Worm (Caenorhabditis elegans): ENCODE measurements around the gene pepm-1.

DNA sequence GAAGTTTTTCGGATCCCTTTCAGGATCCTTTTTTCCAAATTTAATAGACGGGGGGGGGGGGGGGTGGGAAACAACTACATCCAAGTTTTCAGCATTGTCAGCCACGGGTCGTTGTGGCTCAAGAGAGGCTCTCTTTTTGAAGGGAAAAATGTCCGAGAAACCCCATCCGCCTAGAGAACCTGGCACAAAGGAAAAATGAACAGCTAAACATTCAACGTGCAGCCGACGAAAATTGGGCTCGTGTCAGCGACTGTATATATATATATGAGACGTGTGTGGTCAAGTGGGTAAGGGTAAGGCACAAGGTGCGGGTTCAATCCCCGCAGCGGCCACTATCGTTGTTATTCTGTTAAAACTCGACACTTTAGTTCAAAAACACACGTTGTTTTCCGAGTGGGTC lies 29.7 kb downstream of the pepm-1 start, which contains the start of gene Y49A3A.4:
- TF ChIP-seq elt-2 (tag; optimal IDR thresholded peaks at IDR 0.05), result no peak
- no peak for TF ChIP-seq fkh-8 (tag; optimal IDR thresholded peaks at IDR 0.05)
- TF ChIP-seq mep-1 (tag; optimal IDR thresholded peaks at IDR 0.05), result no peak
- TF ChIP-seq aha-1 (tag; optimal IDR thresholded peaks at IDR 0.05), result no peak
- no peak for TF ChIP-seq unc-98 (GFP tag; IDR thresholded peaks at IDR 0.05)
- no peak for TF ChIP-seq ceh-82 (tag; optimal IDR thresholded peaks at IDR 0.05)
- TF ChIP-seq ztf-11 (tag; optimal IDR thresholded peaks at IDR 0.05), result no peak
